Fruit fly (Drosophila melanogaster): Measurements from ENCODE around the gene CG17477.

CG17477 gene

dm6 chr3R:17151376-17152026, 24.8 kb upstream of the CG17477 start, which contains the start of gene CG5292 (continued):
- TF ChIP-seq salm (tag; optimal IDR thresholded peaks at IDR 0.05): no peak
- TF ChIP-seq CG1647 (GFP tag; optimal IDR thresholded peaks at IDR 0.05): peak; percentile 20
- TF ChIP-seq YL-1 (GFP tag; optimal IDR thresholded peaks at IDR 0.05): peak; percentile 72
- peak; percentile 91 for TF ChIP-seq Med (GFP tag)
- TF ChIP-seq Dip3 (GFP tag; optimal IDR thresholded peaks at IDR 0.05): peak; percentile 30
- TF ChIP-seq CG6765 (GFP tag; optimal IDR thresholded peaks at IDR 0.05): peak; percentile 36
- TF ChIP-seq bab2 (GFP tag; optimal IDR thresholded peaks at IDR 0.05): peak; percentile 19
- TF ChIP-seq cwo (GFP tag; optimal IDR thresholded peaks at IDR 0.05): peak; percentile 9
- no peak for TF ChIP-seq ham (GFP tag; IDR thresholded peaks at IDR 0.05)
- peak; percentile 68 for TF ChIP-seq ftz-f1 (GFP tag; optimal IDR thresholded peaks at IDR 0.05)
- TF ChIP-seq CG11093 (GFP tag; IDR thresholded peaks at IDR 0.05): no peak
- no peak for TF ChIP-seq odd (GFP tag; optimal IDR thresholded peaks at IDR 0.05)
- peak; percentile 50 for TF ChIP-seq Side (GFP tag; optimal IDR thresholded peaks at IDR 0.05)
- TF ChIP-seq ara (GFP tag; IDR thresholded peaks at IDR 0.05): peak; percentile 47; the same call in 1 of the 2 replicates
- TF ChIP-seq jigr1 (GFP tag; IDR thresholded peaks at IDR 0.05): no peak
- peak; percentile 61 for TF ChIP-seq CG8924 (tag; optimal IDR thresholded peaks at IDR 0.05)
- peak; percentile 35; the same call in 1 of the 2 replicates for TF ChIP-seq Adf1 (GFP tag; IDR thresholded peaks at IDR 0.05)
- TF ChIP-seq CG2875 (GFP tag; optimal IDR thresholded peaks at IDR 0.05): peak; percentile 45
- TF ChIP-seq CG6689 (GFP tag; IDR thresholded peaks at IDR 0.05): peak; percentile 56
- no peak for TF ChIP-seq CG18011 (GFP tag; optimal IDR thresholded peaks at IDR 0.05)
- peak; percentile 34; the same call in 1 of the 2 replicates for TF ChIP-seq seq (GFP tag; IDR thresholded peaks at IDR 0.05)
- TF ChIP-seq kah (GFP tag; optimal IDR thresholded peaks at IDR 0.05): peak; percentile 58
- no peak for TF ChIP-seq CG9876 (GFP tag; optimal IDR thresholded peaks at IDR 0.05)
- peak; percentile 65 for TF ChIP-seq CG34224 (GFP tag; IDR thresholded peaks at IDR 0.05; ENCODE audit: partially characterized antibody)
- peak in 1 of 2 experiments; percentile 91 for TF ChIP-seq tll (GFP tag; optimal IDR thresholded peaks at IDR 0.05)
- no peak for TF ChIP-seq tio (GFP tag; optimal IDR thresholded peaks at IDR 0.05)
- peak; percentile 37 for TF ChIP-seq CG13775 (GFP tag; optimal IDR thresholded peaks at IDR 0.05)
- no peak for TF ChIP-seq cad (GFP tag; optimal IDR thresholded peaks at IDR 0.05)
- TF ChIP-seq CG2712 (tag; optimal IDR thresholded peaks at IDR 0.05): peak; percentile 75
- peak; percentile 7 for TF ChIP-seq Lhr (GFP tag; optimal IDR thresholded peaks at IDR 0.05)
- TF ChIP-seq ewg (GFP tag; optimal IDR thresholded peaks at IDR 0.05): peak; percentile 16
- TF ChIP-seq CG10267 (tag; optimal IDR thresholded peaks at IDR 0.05): peak; percentile 85
- peak; percentile 53; the same call in 1 of the 2 replicates for TF ChIP-seq unc-4 (GFP tag; IDR thresholded peaks at IDR 0.05; ENCODE audit: partially characterized antibody)
- TF ChIP-seq Jarid2 (GFP tag; optimal IDR thresholded peaks at IDR 0.05): no peak
- TF ChIP-seq HLH4C (GFP tag; IDR thresholded peaks at IDR 0.05; ENCODE audit: partially characterized antibody): peak; percentile 23; the same call in 1 of the 3 replicates
- TF ChIP-seq yki (optimal IDR thresholded peaks at IDR 0.05): no peak
- peak; percentile 77; the same call in 2 of the 3 replicates for TF ChIP-seq CG6791 (GFP tag; IDR thresholded peaks at IDR 0.05; ENCODE audit: partially characterized antibody)
- peak; percentile 75 for TF ChIP-seq slbo (GFP tag; IDR thresholded peaks at IDR 0.05)
- peak; percentile 51 for TF ChIP-seq ranshi (GFP tag; IDR thresholded peaks at IDR 0.05)
- TF ChIP-seq CG9932 (GFP tag; IDR thresholded peaks at IDR 0.05): peak; percentile 72
- TF ChIP-seq Sox102F (GFP tag; optimal IDR thresholded peaks at IDR 0.05): no peak
- TF ChIP-seq MBD-R2 (GFP tag; IDR thresholded peaks at IDR 0.05): peak; percentile 100
- TF ChIP-seq B-H2 (GFP tag; optimal IDR thresholded peaks at IDR 0.05): peak; percentile 57
- peak; percentile 52 for TF ChIP-seq onecut (GFP tag; IDR thresholded peaks at IDR 0.05)
- no peak for TF ChIP-seq Blimp-1 (GFP tag; optimal IDR thresholded peaks at IDR 0.05)
- TF ChIP-seq toy (GFP tag; IDR thresholded peaks at IDR 0.05): no peak
- TF ChIP-seq Dll (GFP tag; IDR thresholded peaks at IDR 0.05; ENCODE audit: partially characterized antibody): peak; percentile 59; the same call in 2 of the 4 replicates
- peak; percentile 31 for TF ChIP-seq Mad (GFP tag; optimal IDR thresholded peaks at IDR 0.05)
- TF ChIP-seq al (GFP tag; IDR thresholded peaks at IDR 0.05): peak; percentile 22; the same call in 1 of the 2 replicates

Data from whole organism, embryonic.